Fruit fly (Drosophila melanogaster) whole organism, prepupa: ENCODE data around the gene eIF2Bepsilon.

Source experiments
- CG11902 ChIP-seq: fragments of 200-800 bp; sonication (Bioruptor generic); optimal IDR thresholded peaks from 3 replicates; lab custom pipeline; 2016; ENCODE audit warnings: missing biosample characterization, missing genetic modification characterization
- CG1621 ChIP-seq: fragments of 200-800 bp; sonication (Bioruptor generic); optimal IDR thresholded peaks from 3 replicates; lab custom pipeline; 2018; ENCODE audit warnings: missing biosample characterization, mild to moderate bottlenecking, missing genetic modification characterization
- CG34406 ChIP-seq: fragments of 200-800 bp; sonication (Bioruptor generic); optimal IDR thresholded peaks from 3 replicates; lab custom pipeline; 2016; ENCODE audit warnings: missing biosample characterization, missing genetic modification characterization
- CG4318 ChIP-seq: fragments of 200-800 bp; sonication (Bioruptor generic); optimal IDR thresholded peaks from 3 replicates; lab custom pipeline; 2017; ENCODE audit warnings: missing biosample characterization, mild to moderate bottlenecking, missing genetic modification characterization
- CG8119 ChIP-seq: fragments of 200-800 bp; sonication (Bioruptor generic); IDR thresholded peaks from 3 replicates; pipeline ENCODE4 v1.3.6; 2022; ENCODE audit warnings: missing biosample characterization, missing genetic modification characterization
- Sox14 ChIP-seq: fragments of 200-800 bp; sonication (Bioruptor generic); optimal IDR thresholded peaks from 3 replicates; lab custom pipeline; 2016; ENCODE audit warnings: missing biosample characterization, missing genetic modification characterization
- dsx ChIP-seq: fragments of 200-800 bp; optimal IDR thresholded peaks from 3 replicates; lab custom pipeline; 2019; ENCODE audit warnings: missing biosample characterization, mild to moderate bottlenecking, missing genetic modification characterization, moderate library complexity; ENCODE audit not compliant: poor library complexity, severe bottlenecking
- ss ChIP-seq, 2 experiments: fragments of 200-800 bp; sonication (Bioruptor generic); optimal IDR thresholded peaks; 2 replicates in 1 of 2; 3 replicates in 1 of 2; lab custom pipeline; 2017 to 2018; ENCODE audit warnings: mild to moderate bottlenecking in 2 of 2, missing biosample characterization in 2 of 2, missing genetic modification characterization in 2 of 2, moderate library complexity in 1 of 2

DNA sequence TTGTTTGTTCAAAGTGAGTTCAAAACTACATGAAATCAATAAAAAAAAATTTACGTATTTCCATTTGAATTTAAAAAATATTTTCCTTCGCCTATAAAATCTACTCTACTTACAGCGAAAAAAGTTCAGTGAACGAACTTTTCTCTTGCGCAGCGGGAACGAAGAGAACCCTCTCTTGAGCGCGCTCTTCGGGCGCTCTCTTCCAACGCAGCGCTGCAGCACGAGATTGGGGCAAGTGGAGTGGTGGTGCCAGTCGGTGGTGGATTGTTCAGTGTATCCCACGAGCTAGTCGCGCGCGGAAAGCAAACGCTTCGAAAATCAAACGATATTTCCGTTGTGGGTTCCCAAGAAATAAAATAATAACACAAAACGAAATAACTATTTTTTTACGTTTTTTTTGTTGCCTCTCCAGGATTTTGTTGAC, 19.0 kb upstream of the eIF2Bepsilon start, which contains the start of gene Hr4:
- TF ChIP-seq dsx (GFP tag; lab: Kevin White, UChicago) (peak; percentile 1), CG34406 (GFP tag; lab: Kevin White, UChicago) (no peak), Sox14 (no peak), CG11902 (GFP tag; lab: Kevin White, UChicago) (no peak), ss (GFP tag; optimal IDR thresholded peaks at IDR 0.05; lab: Kevin White, UChicago) (peak; percentile 2 to 34), CG4318 (GFP tag; lab: Kevin White, UChicago) (no peak), CG1621 (tag; lab: Kevin White, UChicago) (no peak), CG8119 (GFP tag; lab: Robert Waterston, UW) (peak; percentile 43; the same call in 2 of the 3 replicates)
